Fruit fly (Drosophila melanogaster): Measurements from ENCODE around the gene CG14968.

Gene CG14968

dm6 chr3L:3325925-3326903 lies 23.3 kb upstream of the CG14968 start, which contains the start of gene Gtpx (continued):
- TF ChIP-seq CG12744 (GFP tag; optimal IDR thresholded peaks at IDR 0.05): peak; percentile 7
- no peak for TF ChIP-seq CG4854 (GFP tag; optimal IDR thresholded peaks at IDR 0.05)
- TF ChIP-seq CG12155 (GFP tag; optimal IDR thresholded peaks at IDR 0.05): peak; percentile 32
- TF ChIP-seq jing (GFP tag; optimal IDR thresholded peaks at IDR 0.05): no peak
- no peak for TF ChIP-seq CG13123 (GFP tag; optimal IDR thresholded peaks at IDR 0.05)
- no peak for TF ChIP-seq Scr (GFP tag; IDR thresholded peaks at IDR 0.05; ENCODE audit: partially characterized antibody)
- peak; percentile 88 for TF ChIP-seq stwl (tag; optimal IDR thresholded peaks at IDR 0.05)
- TF ChIP-seq pros (GFP tag; optimal IDR thresholded peaks at IDR 0.05): no peak
- no peak for TF ChIP-seq Dfd (GFP tag; optimal IDR thresholded peaks at IDR 0.05)
- no peak for TF ChIP-seq Taf1 (GFP tag; IDR thresholded peaks at IDR 0.05)
- peak; percentile 13 for TF ChIP-seq tin (GFP tag; optimal IDR thresholded peaks at IDR 0.05)
- TF ChIP-seq vnd (GFP tag; IDR thresholded peaks at IDR 0.05; ENCODE audit: partially characterized antibody): no peak
- no peak for TF ChIP-seq CG15479 (GFP tag; optimal IDR thresholded peaks at IDR 0.05)
- TF ChIP-seq sob (GFP tag; IDR thresholded peaks at IDR 0.05): no peak
- TF ChIP-seq CG14667 (GFP tag; IDR thresholded peaks at IDR 0.05): no peak
- TF ChIP-seq btn (GFP tag; optimal IDR thresholded peaks at IDR 0.05): no peak
- no peak for TF ChIP-seq wek (GFP tag; optimal IDR thresholded peaks at IDR 0.05)
- TF ChIP-seq Hey (tag; optimal IDR thresholded peaks at IDR 0.05): no peak
- TF ChIP-seq Dll (GFP tag; IDR thresholded peaks at IDR 0.05; ENCODE audit: partially characterized antibody): peak; percentile 51; the same call in 2 of the 4 replicates
- no peak for TF ChIP-seq CG3281 (GFP tag; optimal IDR thresholded peaks at IDR 0.05)
- TF ChIP-seq ewg (GFP tag; optimal IDR thresholded peaks at IDR 0.05): peak; percentile 6
- TF ChIP-seq wdn (GFP tag; IDR thresholded peaks at IDR 0.05): 0 out of 2 replicates have a peak, but pooled peaks have one; percentile 24
- no peak for TF ChIP-seq Deaf1 (tag; optimal IDR thresholded peaks at IDR 0.05)
- TF ChIP-seq CG9437 (GFP tag; optimal IDR thresholded peaks at IDR 0.05): no peak
- no peak for TF ChIP-seq MTF-1 (GFP tag; optimal IDR thresholded peaks at IDR 0.05; ENCODE audit: borderline replicate concordance)
- TF ChIP-seq dati (GFP tag; IDR thresholded peaks at IDR 0.05): no peak
- peak; percentile 30 for TF ChIP-seq az2 (GFP tag; optimal IDR thresholded peaks at IDR 0.05)
- TF ChIP-seq CG17385 (GFP tag; optimal IDR thresholded peaks at IDR 0.05): peak; percentile 49
- no peak for TF ChIP-seq ssp (GFP tag; IDR thresholded peaks at IDR 0.05)
- TF ChIP-seq odd (GFP tag; optimal IDR thresholded peaks at IDR 0.05): no peak
- TF ChIP-seq Xrp1 (GFP tag; IDR thresholded peaks at IDR 0.05): peak; percentile 33; the same call in 1 of the 2 replicates
- TF ChIP-seq CG18764 (GFP tag; optimal IDR thresholded peaks at IDR 0.05): no peak
- peak; percentile 87 for TF ChIP-seq CG9797 (GFP tag; optimal IDR thresholded peaks at IDR 0.05)
- TF ChIP-seq Bteb2 (GFP tag; optimal IDR thresholded peaks at IDR 0.05): peak; percentile 48
- TF ChIP-seq Hr3 (GFP tag; optimal IDR thresholded peaks at IDR 0.05): peak; percentile 41
- TF ChIP-seq pfk (GFP tag; optimal IDR thresholded peaks at IDR 0.05): no peak
- TF ChIP-seq mirr (GFP tag; optimal IDR thresholded peaks at IDR 0.05): no peak
- no peak; the same call in 1 of the 2 replicates for TF ChIP-seq onecut (GFP tag; IDR thresholded peaks at IDR 0.05)
- TF ChIP-seq Fer1 (GFP tag; optimal IDR thresholded peaks at IDR 0.05): no peak
- no peak; the same call in 1 of the 2 replicates for TF ChIP-seq CG10366 (GFP tag; IDR thresholded peaks at IDR 0.05)
- no peak for TF ChIP-seq CG2875 (GFP tag; optimal IDR thresholded peaks at IDR 0.05)
- TF ChIP-seq Dek (tag; optimal IDR thresholded peaks at IDR 0.05): peak; percentile 37
- TF ChIP-seq CG12659 (GFP tag; optimal IDR thresholded peaks at IDR 0.05): peak; percentile 84
- TF ChIP-seq slp2 (GFP tag; optimal IDR thresholded peaks at IDR 0.05): no peak
- no peak for TF ChIP-seq ap (GFP tag; IDR thresholded peaks at IDR 0.05)
- no peak for TF ChIP-seq CG17568 (GFP tag; optimal IDR thresholded peaks at IDR 0.05)
- TF ChIP-seq CG9932 (GFP tag; IDR thresholded peaks at IDR 0.05): peak; percentile 69
- no peak for TF ChIP-seq insv (GFP tag; optimal IDR thresholded peaks at IDR 0.05)

All from whole organism, embryonic.